Worm (Caenorhabditis elegans): ENCODE measurements around the gene F48E8.3.

F48E8.3 gene

ce11 chrIII:5464850-5465249 lies 3.7 kb downstream of the F48E8.3 start:
- TF ChIP-seq fos-1 (tag; optimal IDR thresholded peaks at IDR 0.05) (peak; percentile 29), sma-9 (GFP tag; optimal IDR thresholded peaks at IDR 0.05) (peak; percentile 65), sma-9 (tag; optimal IDR thresholded peaks at IDR 0.05) (no peak), sma-3 (GFP tag; optimal IDR thresholded peaks at IDR 0.05) (peak; percentile 46), nhr-21 (tag; optimal IDR thresholded peaks at IDR 0.05) (peak; percentile 57), elt-1 (tag; optimal IDR thresholded peaks at IDR 0.05) (no peak)

ce11 chrIII:5469090-5469489 lies 7.9 kb downstream of the F48E8.3 start:
- no peak for TF ChIP-seq sma-3 (GFP tag; optimal IDR thresholded peaks at IDR 0.05)
- TF ChIP-seq nhr-10 (tag; optimal IDR thresholded peaks at IDR 0.05), result no peak
- no peak for TF ChIP-seq gmeb-1 (tag; optimal IDR thresholded peaks at IDR 0.05)
- no peak for TF ChIP-seq nhr-129 (tag; optimal IDR thresholded peaks at IDR 0.05)
- no peak for TF ChIP-seq alr-1 (tag; optimal IDR thresholded peaks at IDR 0.05)
- TF ChIP-seq ama-1 (optimal IDR thresholded peaks at IDR 0.05), result no peak
- TF ChIP-seq zag-1 (tag; optimal IDR thresholded peaks at IDR 0.05), result no peak
- no peak for TF ChIP-seq aly-2 (tag; optimal IDR thresholded peaks at IDR 0.05)
- TF ChIP-seq Y55F3AM.14 (GFP tag; optimal IDR thresholded peaks at IDR 0.05), result no peak
- no peak for TF ChIP-seq mab-5 (tag; optimal IDR thresholded peaks at IDR 0.05)
- TF ChIP-seq lin-13 (GFP tag; optimal IDR thresholded peaks at IDR 0.05), result no peak

- TF ChIP-seq snpc-4 (tag; optimal IDR thresholded peaks at IDR 0.05), result no peak
- TF ChIP-seq mdl-1 (tag; optimal IDR thresholded peaks at IDR 0.05), result no peak
- no peak for TF ChIP-seq sem-4 (tag; optimal IDR thresholded peaks at IDR 0.05)
- no peak for TF ChIP-seq alr-1 (tag; optimal IDR thresholded peaks at IDR 0.05)
- TF ChIP-seq zag-1 (tag; optimal IDR thresholded peaks at IDR 0.05), result no peak
- no peak for TF ChIP-seq lin-39 (tag; optimal IDR thresholded peaks at IDR 0.05)
- peak; percentile 14 for TF ChIP-seq fos-1 (tag; optimal IDR thresholded peaks at IDR 0.05)
- no peak for TF ChIP-seq unc-55 (GFP tag; optimal IDR thresholded peaks at IDR 0.05)
- peak; percentile 80 for TF ChIP-seq sma-9 (GFP tag; optimal IDR thresholded peaks at IDR 0.05)
- no peak for TF ChIP-seq sma-9 (tag; optimal IDR thresholded peaks at IDR 0.05)
- TF ChIP-seq ZK546.5 (tag; optimal IDR thresholded peaks at IDR 0.05), result no peak
- no peak for TF ChIP-seq C34F6.9 (tag; optimal IDR thresholded peaks at IDR 0.05)
- TF ChIP-seq R02D3.7 (tag; optimal IDR thresholded peaks at IDR 0.05), result no peak
- TF ChIP-seq lin-13 (GFP tag; optimal IDR thresholded peaks at IDR 0.05), result no peak
- no peak for TF ChIP-seq nhr-23 (tag; optimal IDR thresholded peaks at IDR 0.05)
- TF ChIP-seq nhr-77 (tag; optimal IDR thresholded peaks at IDR 0.05), result no peak
- no peak for TF ChIP-seq F13H6.1 (tag; optimal IDR thresholded peaks at IDR 0.05)
- TF ChIP-seq gmeb-1 (tag; optimal IDR thresholded peaks at IDR 0.05), result peak; percentile 35
- TF ChIP-seq elt-1 (tag; optimal IDR thresholded peaks at IDR 0.05), result no peak
- TF ChIP-seq crh-2 (tag; optimal IDR thresholded peaks at IDR 0.05), result no peak
- TF ChIP-seq ceh-16 (tag; optimal IDR thresholded peaks at IDR 0.05), result no peak
- TF ChIP-seq dmd-4 (tag; optimal IDR thresholded peaks at IDR 0.05), result no peak
- peak in 1 of 2 experiments; percentile 2 for TF ChIP-seq lsy-2 (tag; optimal IDR thresholded peaks at IDR 0.05)
- peak; percentile 97 for TF ChIP-seq sma-3 (GFP tag; optimal IDR thresholded peaks at IDR 0.05)
- no peak for TF ChIP-seq skn-1 (tag; optimal IDR thresholded peaks at IDR 0.05)
- peak; percentile 68 for TF ChIP-seq egl-27 (tag; optimal IDR thresholded peaks at IDR 0.05)
- TF ChIP-seq blmp-1 (tag; optimal IDR thresholded peaks at IDR 0.05; ENCODE audit: insufficient read depth), result peak; percentile 27
- no peak for TF ChIP-seq Y55F3AM.14 (GFP tag; optimal IDR thresholded peaks at IDR 0.05)
- TF ChIP-seq ama-1 (optimal IDR thresholded peaks at IDR 0.05), result no peak
- TF ChIP-seq nhr-21 (tag; optimal IDR thresholded peaks at IDR 0.05), result peak; percentile 54
Measured at ce11 chrIII:5472693-5473092, 11.5 kb downstream of the F48E8.3 start.

DNA sequence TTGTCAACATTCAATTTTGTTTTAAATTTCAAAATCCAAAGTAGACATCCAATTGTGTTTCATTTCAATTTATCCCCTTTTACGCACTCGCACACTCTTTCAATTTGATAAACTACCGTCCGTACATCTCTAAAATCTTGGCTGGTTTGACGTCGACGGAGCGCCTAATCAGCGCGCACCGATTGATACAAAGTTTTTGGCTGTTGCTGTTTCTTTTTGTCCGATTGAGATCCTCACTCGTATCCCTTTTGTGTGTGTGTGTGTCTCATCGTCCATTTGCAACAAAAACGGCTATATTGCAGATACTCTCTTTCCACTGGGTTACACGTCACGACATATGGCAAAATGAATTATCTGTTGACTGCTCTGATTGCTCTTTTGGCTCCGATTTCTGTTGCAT lies 13.0 kb downstream of the F48E8.3 start, which contains the start of gene lon-1:
Gene lon-1 (plus strand): TSS at position 301 of the 400 bp plus-strand sequence.
- TF ChIP-seq ztf-4 (tag; optimal IDR thresholded peaks at IDR 0.05), result no peak
- no peak for TF ChIP-seq lin-13 (GFP tag; optimal IDR thresholded peaks at IDR 0.05)
- no peak for TF ChIP-seq nhr-77 (tag; optimal IDR thresholded peaks at IDR 0.05)
- no peak for TF ChIP-seq nhr-10 (tag; optimal IDR thresholded peaks at IDR 0.05)
- no peak for TF ChIP-seq snpc-4 (tag; optimal IDR thresholded peaks at IDR 0.05)
- TF ChIP-seq C34F6.9 (tag; optimal IDR thresholded peaks at IDR 0.05), result no peak
- no peak for TF ChIP-seq peb-1 (tag; optimal IDR thresholded peaks at IDR 0.05)
- TF ChIP-seq aly-2 (tag; optimal IDR thresholded peaks at IDR 0.05), result no peak
- no peak for TF ChIP-seq nhr-11 (tag; optimal IDR thresholded peaks at IDR 0.05)
- no peak for TF ChIP-seq unc-55 (GFP tag; optimal IDR thresholded peaks at IDR 0.05)
- no peak for TF ChIP-seq ama-1 (optimal IDR thresholded peaks at IDR 0.05)
